Worm (Caenorhabditis elegans): Measurements from ENCODE around the gene plpp-1.1.

The plpp-1.1 gene

DNA sequence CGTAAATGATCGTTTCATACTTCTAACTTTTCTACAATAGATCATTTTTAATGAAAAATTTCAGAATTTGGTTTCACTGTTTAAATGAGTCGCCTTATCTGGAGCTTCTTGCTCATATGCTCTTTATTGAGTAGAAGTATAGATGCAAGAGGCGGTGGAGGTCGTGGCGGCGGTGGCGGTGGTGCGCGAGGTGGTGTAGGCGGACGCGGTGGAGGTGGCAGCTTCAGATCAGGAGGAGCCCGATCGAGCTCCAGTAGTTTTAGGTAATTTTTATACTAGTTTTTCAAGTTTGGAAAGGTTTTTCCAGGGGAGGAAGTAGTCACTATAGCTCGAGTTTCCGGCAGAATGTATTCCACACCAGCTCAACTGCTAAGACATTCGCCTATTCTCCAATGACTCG lies 25.0 kb downstream of the plpp-1.1 start, which contains the start of gene F53C3.3:
F53C3.3 (plus strand) TSS at position 59 of the 400 bp plus-strand sequence.
- no peak for TF ChIP-seq dao-5 (tag; optimal IDR thresholded peaks at IDR 0.05)
- TF ChIP-seq him-1 (tag; optimal IDR thresholded peaks at IDR 0.05), result no peak
- no peak for TF ChIP-seq W03F9.2 (tag; optimal IDR thresholded peaks at IDR 0.05)

DNA sequence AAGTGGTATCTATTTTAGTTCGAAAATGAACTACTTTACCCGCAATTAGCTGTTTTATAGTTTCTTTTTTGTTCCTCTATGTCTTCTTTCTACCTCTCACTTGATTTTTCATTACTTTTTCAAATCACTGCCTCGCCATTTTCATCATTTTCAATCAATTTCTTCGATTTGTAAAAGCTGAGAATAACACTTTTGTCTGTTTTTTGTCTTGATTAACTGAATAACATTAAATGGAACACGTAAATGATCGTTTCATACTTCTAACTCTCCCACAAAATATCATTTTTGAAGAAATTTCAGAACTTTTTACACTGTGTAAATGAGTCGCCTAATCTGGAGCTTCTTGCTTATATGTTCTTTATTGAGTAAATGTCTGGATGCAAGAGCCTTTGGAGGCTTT lies 26.7 kb downstream of the plpp-1.1 start, which contains the start of gene F53C3.4:
F53C3.4 (plus strand) TSS at position 301 of the 400 bp plus-strand sequence.
- TF ChIP-seq dao-5 (tag; optimal IDR thresholded peaks at IDR 0.05) (no peak), him-1 (tag; optimal IDR thresholded peaks at IDR 0.05) (no peak), W03F9.2 (tag; optimal IDR thresholded peaks at IDR 0.05) (no peak)

DNA sequence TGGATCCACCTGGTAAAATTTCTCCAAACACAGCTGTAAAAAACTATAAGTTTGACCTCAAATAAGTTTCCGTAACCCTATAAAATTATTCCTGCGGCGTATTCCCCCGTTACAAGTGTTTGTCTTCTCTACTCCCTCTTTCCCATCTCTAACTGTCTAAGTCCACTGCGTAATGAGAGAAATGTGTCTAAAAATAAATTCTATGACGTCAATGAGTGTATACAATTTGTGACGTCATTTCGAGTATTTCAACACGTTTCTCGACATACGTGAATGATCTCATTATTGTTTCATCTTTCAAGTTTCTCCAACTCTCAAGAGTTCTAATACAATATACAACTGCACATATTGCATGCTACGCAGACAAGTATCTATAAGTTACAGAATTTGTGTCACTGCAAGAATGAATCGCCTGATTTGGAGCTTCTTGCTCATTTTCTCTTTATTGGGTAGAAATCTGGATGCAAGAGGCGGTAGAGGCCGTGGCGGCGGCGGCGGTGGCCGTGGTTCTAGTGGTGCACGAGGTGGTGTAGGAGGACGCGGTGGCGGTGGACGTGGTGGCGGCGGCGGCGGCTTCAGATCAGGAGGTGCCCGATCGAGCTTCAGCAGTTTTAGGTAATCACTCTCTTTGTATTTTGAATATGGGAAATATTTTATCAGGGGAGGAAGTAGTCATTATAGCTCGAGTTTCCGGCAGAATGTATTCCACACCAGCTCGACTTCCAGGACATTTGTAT lies 29.9 kb downstream of the plpp-1.1 start, which contains the start of gene F53C3.6:
F53C3.6 (plus strand) TSS at position 385 of the 737 bp plus-strand sequence.
- TF ChIP-seq him-1 (tag; optimal IDR thresholded peaks at IDR 0.05), result no peak
- no peak for TF ChIP-seq W03F9.2 (tag; optimal IDR thresholded peaks at IDR 0.05)
- no peak for TF ChIP-seq dao-5 (tag; optimal IDR thresholded peaks at IDR 0.05)

DNA sequence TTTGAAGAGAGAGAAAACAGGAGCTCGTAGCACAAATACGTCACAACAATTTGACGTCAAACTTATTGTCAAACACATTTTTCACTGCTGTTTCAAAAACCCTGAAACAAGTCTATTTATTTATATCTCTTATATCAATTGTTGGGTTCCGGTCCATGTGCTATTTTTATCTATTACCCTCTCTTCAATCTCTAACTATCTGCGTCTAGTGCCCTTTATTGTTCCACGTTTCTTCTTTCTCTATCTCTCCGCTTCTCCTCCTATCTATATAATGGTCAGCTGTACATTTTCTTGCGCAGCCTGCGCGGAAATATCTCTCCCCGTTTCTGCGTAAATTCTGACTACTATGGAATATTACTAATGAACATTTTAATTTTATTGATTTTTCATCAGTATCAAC lies 30.9 kb downstream of the plpp-1.1 start:
- no peak for TF ChIP-seq W03F9.2 (tag; optimal IDR thresholded peaks at IDR 0.05)
- no peak for TF ChIP-seq him-1 (tag; optimal IDR thresholded peaks at IDR 0.05)
- no peak for TF ChIP-seq dao-5 (tag; optimal IDR thresholded peaks at IDR 0.05)

DNA sequence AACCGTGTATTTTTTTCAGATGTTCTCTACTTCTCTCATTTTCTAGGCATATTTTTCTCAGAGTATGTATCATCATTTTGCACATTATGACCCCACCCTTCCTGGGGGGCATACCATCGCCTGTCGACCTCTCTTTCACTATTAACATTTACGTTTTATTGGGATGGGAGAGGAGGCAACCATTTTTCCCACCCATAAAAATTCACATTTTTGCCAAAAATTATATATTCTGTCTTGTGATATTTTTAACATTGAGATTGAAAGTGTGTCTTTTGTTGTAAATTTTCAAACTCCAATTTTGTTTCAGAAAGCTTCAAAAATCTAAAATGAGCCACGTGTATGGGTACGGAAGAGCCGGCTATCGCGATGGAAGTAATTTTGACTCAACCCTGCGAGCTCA lies 33.0 kb downstream of the plpp-1.1 start, which contains the start of gene F53C3.7:
F53C3.7 (plus strand) TSS at position 301 of the 400 bp plus-strand sequence.
- no peak for TF ChIP-seq W03F9.2 (tag; optimal IDR thresholded peaks at IDR 0.05)
- no peak for TF ChIP-seq him-1 (tag; optimal IDR thresholded peaks at IDR 0.05)

DNA sequence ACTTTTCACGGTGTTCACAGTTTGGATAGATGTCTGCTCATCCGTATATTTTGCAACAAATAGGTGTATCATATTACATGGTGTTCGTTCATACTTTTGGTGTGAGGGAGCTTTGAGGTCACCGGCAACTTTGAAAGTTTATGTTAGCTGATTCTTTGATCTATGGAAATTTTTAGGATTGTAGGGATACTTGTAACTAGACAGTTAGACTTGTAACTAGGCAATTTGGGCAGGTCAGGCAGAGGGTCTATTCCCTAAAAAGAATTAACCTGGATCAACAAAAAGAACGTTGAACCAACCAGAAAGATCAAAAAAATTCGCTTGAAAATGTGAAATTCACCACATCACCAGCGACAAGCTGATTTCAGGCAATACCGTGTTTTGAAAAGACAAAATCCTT lies 33.9 kb downstream of the plpp-1.1 start:
- TF ChIP-seq W03F9.2 (tag; optimal IDR thresholded peaks at IDR 0.05) (no peak), dao-5 (tag; optimal IDR thresholded peaks at IDR 0.05) (no peak), him-1 (tag; optimal IDR thresholded peaks at IDR 0.05) (no peak)

DNA sequence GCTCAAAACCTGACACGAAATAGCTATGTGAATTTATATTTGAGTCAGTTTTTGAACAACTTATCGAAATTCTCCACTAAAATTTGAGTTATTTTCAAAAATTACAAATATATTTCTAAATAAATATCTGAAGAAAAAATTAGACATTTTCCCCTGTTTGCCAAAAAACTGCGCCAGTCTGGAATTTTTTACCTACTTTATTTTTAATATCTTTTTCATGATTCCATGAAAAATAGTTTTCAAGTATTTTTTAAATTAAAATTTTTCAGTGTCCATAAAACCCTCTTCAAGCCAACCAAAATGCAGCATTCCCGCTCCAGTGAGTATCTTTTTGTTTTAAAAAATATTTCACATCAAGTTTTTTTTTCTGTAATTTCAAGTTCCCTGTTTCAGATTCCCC lies 36.7 kb downstream of the plpp-1.1 start, which contains the start of gene F53C3.8:
F53C3.8 (plus strand) TSS at position 301 of the 400 bp plus-strand sequence.
- TF ChIP-seq dao-5 (tag; optimal IDR thresholded peaks at IDR 0.05), result no peak
- no peak for TF ChIP-seq him-1 (tag; optimal IDR thresholded peaks at IDR 0.05)
- no peak for TF ChIP-seq W03F9.2 (tag; optimal IDR thresholded peaks at IDR 0.05)

DNA sequence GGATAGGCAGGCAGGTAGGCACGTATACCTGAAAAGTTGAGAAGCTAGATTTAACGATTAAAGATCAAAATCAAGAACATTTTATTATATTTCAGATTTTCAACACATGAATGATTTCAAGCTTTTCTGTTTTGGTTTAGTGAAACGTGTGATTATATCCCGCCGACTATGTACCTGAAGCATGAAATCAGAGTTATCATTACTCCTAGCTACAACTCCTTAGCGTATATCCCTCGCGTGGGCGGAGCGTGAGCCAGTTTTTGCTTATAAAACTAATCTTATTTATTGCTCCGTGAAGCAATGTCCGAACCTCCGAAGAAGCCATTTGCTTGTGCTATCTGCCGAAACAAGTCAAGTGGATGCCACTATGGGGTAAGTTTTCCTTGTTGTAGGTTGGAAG lies 47.8 kb downstream of the plpp-1.1 start, which contains the start of gene nhr-166:
nhr-166 (plus strand) TSS at position 301 of the 400 bp plus-strand sequence.
- TF ChIP-seq W03F9.2 (tag; optimal IDR thresholded peaks at IDR 0.05) (no peak), dao-5 (tag; optimal IDR thresholded peaks at IDR 0.05) (no peak), him-1 (tag; optimal IDR thresholded peaks at IDR 0.05) (no peak)

DNA sequence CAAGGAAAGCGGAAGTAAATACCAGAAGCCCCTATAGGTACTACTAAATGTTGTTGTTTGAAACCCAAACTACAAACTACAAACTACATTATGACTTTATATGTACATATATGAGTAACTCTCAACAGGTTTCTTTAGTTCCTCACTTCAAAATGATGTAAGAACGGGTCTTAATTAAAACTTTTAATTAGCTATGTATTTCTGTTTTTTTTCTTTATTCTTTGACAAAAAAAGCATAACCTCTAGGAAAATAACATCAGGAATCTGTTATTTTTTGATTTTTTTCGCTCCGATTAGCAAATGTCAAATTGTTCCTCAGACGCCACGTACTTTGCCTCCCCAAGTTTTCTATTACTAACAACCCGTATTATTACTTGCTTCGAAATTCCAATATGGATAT lies 49.5 kb downstream of the plpp-1.1 start, which contains the start of gene srh-250:
srh-250 (plus strand) TSS at position 301 of the 400 bp plus-strand sequence.
- TF ChIP-seq dao-5 (tag; optimal IDR thresholded peaks at IDR 0.05) (no peak), W03F9.2 (tag; optimal IDR thresholded peaks at IDR 0.05) (no peak), him-1 (tag; optimal IDR thresholded peaks at IDR 0.05) (no peak)

DNA sequence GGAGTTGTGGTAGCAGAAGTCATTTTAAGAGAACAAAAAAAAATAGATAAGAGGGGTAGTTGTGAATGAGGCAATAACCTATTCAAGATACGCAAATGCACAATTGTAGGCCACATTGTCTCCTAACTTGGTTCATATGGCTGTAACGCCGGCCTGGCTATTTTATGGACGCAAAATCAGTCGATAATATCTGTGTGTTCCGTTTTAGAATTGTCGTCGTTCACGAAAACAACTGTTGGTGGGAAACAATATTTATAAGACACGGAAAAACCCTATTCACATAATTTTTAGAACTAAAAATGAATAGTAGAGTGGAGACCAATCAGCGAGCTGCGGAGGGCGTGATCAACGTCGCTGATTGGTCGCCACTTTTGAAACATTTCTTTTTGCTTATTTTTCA lies 49.9 kb downstream of the plpp-1.1 start, which contains the start of gene sdz-7:
sdz-7 (minus strand) TSS at position 101 of the 400 bp plus-strand sequence.
- TF ChIP-seq dao-5 (tag; optimal IDR thresholded peaks at IDR 0.05) (no peak), W03F9.2 (tag; optimal IDR thresholded peaks at IDR 0.05) (no peak), him-1 (tag; optimal IDR thresholded peaks at IDR 0.05) (no peak)

DNA sequence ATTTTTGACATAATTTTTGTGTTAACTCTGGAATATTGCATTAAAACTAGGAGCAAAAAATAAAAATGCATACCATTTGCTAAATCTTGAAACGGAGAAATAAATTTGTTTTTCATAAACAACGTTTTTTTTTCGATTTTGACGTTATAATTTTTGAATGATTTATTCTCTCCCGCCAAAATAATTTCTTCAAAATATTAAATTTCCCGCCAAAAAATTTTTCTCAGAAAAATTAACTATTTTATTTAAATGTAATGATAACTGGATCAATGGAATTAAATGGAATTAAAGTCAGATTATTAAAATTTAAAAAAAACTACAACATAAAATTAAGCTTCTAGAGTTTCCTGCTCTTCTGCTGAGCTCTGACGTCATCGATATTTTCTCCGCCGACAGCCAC lies 50.7 kb downstream of the plpp-1.1 start, which contains the start of gene nep-3:
nep-3 (minus strand) TSS at position 101 of the 400 bp plus-strand sequence.
- TF ChIP-seq dao-5 (tag; optimal IDR thresholded peaks at IDR 0.05) (no peak), W03F9.2 (tag; optimal IDR thresholded peaks at IDR 0.05) (no peak), him-1 (tag; optimal IDR thresholded peaks at IDR 0.05) (no peak)

Data from whole organism, L4/young adult.